Worm (Caenorhabditis elegans) whole organism, L4 larva: Measurements from ENCODE around the gene sre-5.

Experiments used
- F26F4.8 ChIP-seq: fragments of 200-800 bp; sonication (Bioruptor generic); conservative IDR thresholded peaks from 2 replicates; pipeline ENCODE4 v1.3.6; 2022; ENCODE audit warnings: missing genetic modification characterization, missing compliant biosample characterization
- F37D6.2 ChIP-seq: sonication (generic microtip); optimal IDR thresholded peaks from 2 replicates; lab custom pipeline; 2016; ENCODE audit warnings: mild to moderate bottlenecking, missing genetic modification characterization, missing compliant biosample characterization
- R02D3.7 ChIP-seq: fragments of 150-350 bp; sonication (generic microtip); optimal IDR thresholded peaks from 3 replicates; lab custom pipeline; 2014; ENCODE audit warnings: missing biosample characterization, missing genetic modification characterization
- T20F7.1 ChIP-seq: fragments of 200-800 bp; sonication (Bioruptor generic); optimal IDR thresholded peaks from 2 replicates; lab custom pipeline; 2018; ENCODE audit warnings: mild to moderate bottlenecking, missing genetic modification characterization, missing compliant biosample characterization
- Y48G9A.11 ChIP-seq: fragments of 200-800 bp; sonication (Bioruptor generic); IDR thresholded peaks from 2 replicates; pipeline ENCODE4 v1.3.6; 2022; ENCODE audit warnings: missing genetic modification reagents, missing genetic modification characterization, missing compliant biosample characterization
- Y75B8A.6 ChIP-seq: fragments of 200-800 bp; sonication (Bioruptor generic); IDR thresholded peaks from 2 replicates; pipeline ENCODE4 v1.3.6; 2022; ENCODE audit warnings: missing genetic modification reagents, missing genetic modification characterization, missing compliant biosample characterization
- ZK337.2 ChIP-seq: fragments of 200-800 bp; sonication (Bioruptor generic); IDR thresholded peaks from 2 replicates; pipeline ENCODE4 v1.3.6; 2022; ENCODE audit warnings: missing genetic modification reagents, missing genetic modification characterization, missing compliant biosample characterization
- aha-1 ChIP-seq: fragments of 150-350 bp; peaks from one replicate; lab custom pipeline; 2014; ENCODE audit warnings: missing biosample characterization, missing genetic modification characterization
- aly-2 ChIP-seq: sonication (generic microtip); optimal IDR thresholded peaks from 2 replicates; lab custom pipeline; 2018; ENCODE audit warnings: missing biosample characterization, missing genetic modification characterization
- ama-1 ChIP-seq: fragments of 150-350 bp; optimal IDR thresholded peaks from 2 replicates; lab custom pipeline; 2014; ENCODE audit warnings: inconsistent platforms, mixed read lengths
- ceh-44 ChIP-seq: fragments of 200-800 bp; sonication (Bioruptor generic); IDR thresholded peaks from 2 replicates; pipeline ENCODE4 v1.3.6; 2022; ENCODE audit warnings: missing genetic modification reagents, missing genetic modification characterization, missing compliant biosample characterization
- ceh-62 ChIP-seq: sonication (generic microtip); optimal IDR thresholded peaks from 2 replicates; lab custom pipeline; 2017; ENCODE audit warnings: missing biosample characterization, missing genetic modification characterization
- daf-12 ChIP-seq: fragments of 150-350 bp; optimal IDR thresholded peaks from 2 replicates; lab custom pipeline; 2014; ENCODE audit warnings: missing biosample characterization, missing genetic modification reagents, missing genetic modification characterization
- daf-16 ChIP-seq, 3 experiments: sonication (generic microtip); optimal IDR thresholded peaks; 2 replicates each; lab custom pipeline; 2016 to 2017; ENCODE audit warnings: missing genetic modification characterization in 3 of 3, missing genetic modification reagents in 3 of 3, mild to moderate bottlenecking in 2 of 3, missing compliant biosample characterization in 2 of 3, missing biosample characterization in 1 of 3, moderate library complexity in 1 of 3
- dmd-6 ChIP-seq: fragments of 200-800 bp; sonication (Bioruptor generic); IDR thresholded peaks from 2 replicates; pipeline ENCODE4 v1.3.6; 2022; ENCODE audit warnings: missing genetic modification reagents, missing genetic modification characterization, missing compliant biosample characterization
- dmd-8 ChIP-seq: fragments of 200-800 bp; sonication (Bioruptor generic); IDR thresholded peaks from 2 replicates; pipeline ENCODE4 v1.3.6; 2022; ENCODE audit warnings: missing genetic modification characterization, missing compliant biosample characterization
- dmd-9 ChIP-seq: fragments of 200-800 bp; sonication (Bioruptor generic); IDR thresholded peaks from 2 replicates; pipeline ENCODE4 v1.3.6; 2022; ENCODE audit warnings: missing genetic modification reagents, missing genetic modification characterization, missing compliant biosample characterization
- dpl-1 ChIP-seq: fragments of 150-350 bp; optimal IDR thresholded peaks from 2 replicates; lab custom pipeline; 2014; ENCODE audit warnings: missing biosample characterization, missing genetic modification reagents, missing genetic modification characterization
- duxl-1 ChIP-seq: sonication (generic microtip); optimal IDR thresholded peaks from 2 replicates; lab custom pipeline; 2016; ENCODE audit warnings: mild to moderate bottlenecking, missing genetic modification characterization, moderate library complexity, missing compliant biosample characterization; ENCODE audit not compliant: poor library complexity
- egl-27 ChIP-seq: sonication (generic microtip); optimal IDR thresholded peaks from 3 replicates; lab custom pipeline; 2017; ENCODE audit warnings: missing biosample characterization, missing genetic modification reagents, missing genetic modification characterization
- egl-43 ChIP-seq: fragments of 200-800 bp; sonication (Bioruptor generic); IDR thresholded peaks from 2 replicates; pipeline ENCODE4 v1.3.6; 2022; ENCODE audit warnings: missing genetic modification reagents, missing genetic modification characterization, missing compliant biosample characterization
- hlh-30 ChIP-seq: sonication (generic microtip); optimal IDR thresholded peaks from 2 replicates; lab custom pipeline; 2017; ENCODE audit warnings: antibody characterized with exemption, mild to moderate bottlenecking, missing genetic modification characterization, missing compliant biosample characterization; ENCODE audit not compliant: insufficient read depth
- hmg-1.1 ChIP-seq: fragments of 200-800 bp; sonication (Bioruptor generic); IDR thresholded peaks from 2 replicates; pipeline ENCODE4 v1.3.6; 2022; ENCODE audit warnings: missing genetic modification reagents, missing genetic modification characterization, missing compliant biosample characterization
- jun-1 ChIP-seq: fragments of 150-350 bp; optimal IDR thresholded peaks from 2 replicates; lab custom pipeline; 2014; ENCODE audit warnings: missing biosample characterization, missing genetic modification reagents, missing genetic modification characterization
- lin-1 ChIP-seq: fragments of 200-800 bp; sonication (Bioruptor generic); IDR thresholded peaks from 2 replicates; pipeline ENCODE4 v1.3.6; 2022; ENCODE audit warnings: missing genetic modification reagents, missing genetic modification characterization, missing compliant biosample characterization
- lin-13 ChIP-seq: fragments of 150-350 bp; optimal IDR thresholded peaks from 2 replicates; lab custom pipeline; 2014; ENCODE audit warnings: missing biosample characterization, missing genetic modification reagents, missing genetic modification characterization
- lin-38 ChIP-seq: fragments of 200-800 bp; sonication (Bioruptor generic); IDR thresholded peaks from 2 replicates; pipeline ENCODE4 v1.3.6; 2022; ENCODE audit warnings: missing genetic modification reagents, missing genetic modification characterization, missing compliant biosample characterization
- lin-39 ChIP-seq: fragments of 150-350 bp; optimal IDR thresholded peaks from 2 replicates; lab custom pipeline; 2014; ENCODE audit warnings: missing biosample characterization, missing genetic modification reagents, missing genetic modification characterization
- lsy-2 ChIP-seq, 2 experiments: fragments of 150-350 bp in 1 of 2; sonication (generic microtip) in 1 of 2; optimal IDR thresholded peaks; 2 replicates each; lab custom pipeline; 2014 to 2017; ENCODE audit warnings: missing biosample characterization in 2 of 2, missing genetic modification characterization in 2 of 2
- madf-9 ChIP-seq: fragments of 200-800 bp; sonication (Bioruptor generic); conservative IDR thresholded peaks from 2 replicates; pipeline ENCODE4 v1.3.6; 2022; ENCODE audit warnings: missing genetic modification reagents, missing genetic modification characterization, missing compliant biosample characterization
- mdt-29 ChIP-seq: fragments of 200-800 bp; sonication (Bioruptor generic); IDR thresholded peaks from 2 replicates; pipeline ENCODE4 v1.3.6; 2022; ENCODE audit warnings: missing genetic modification reagents, missing genetic modification characterization, missing compliant biosample characterization
- mep-1 ChIP-seq: fragments of 150-350 bp; sonication (generic microtip); optimal IDR thresholded peaks from 3 replicates; lab custom pipeline; 2014; ENCODE audit warnings: missing biosample characterization, missing genetic modification characterization
- mxl-2 ChIP-seq: fragments of 200-800 bp; sonication (Bioruptor generic); conservative IDR thresholded peaks from 2 replicates; pipeline ENCODE4 v1.3.6; 2022; ENCODE audit warnings: missing genetic modification reagents, missing genetic modification characterization, missing compliant biosample characterization
- nhr-10 ChIP-seq: fragments of 150-350 bp; optimal IDR thresholded peaks from 2 replicates; lab custom pipeline; 2014; ENCODE audit warnings: missing biosample characterization, missing genetic modification characterization
- nhr-102 ChIP-seq: sonication (generic microtip); optimal IDR thresholded peaks from 2 replicates; lab custom pipeline; 2016; ENCODE audit warnings: mild to moderate bottlenecking, missing genetic modification characterization, moderate library complexity, missing compliant biosample characterization
- nhr-111 ChIP-seq: fragments of 200-800 bp; sonication (Bioruptor generic); optimal IDR thresholded peaks from 2 replicates; lab custom pipeline; 2018; ENCODE audit warnings: mild to moderate bottlenecking, missing genetic modification characterization, missing compliant biosample characterization
- nhr-237 ChIP-seq: sonication (generic microtip); optimal IDR thresholded peaks from 2 replicates; lab custom pipeline; 2017; ENCODE audit warnings: missing biosample characterization, missing genetic modification characterization
- nhr-25 ChIP-seq: sonication (generic microtip); optimal IDR thresholded peaks from 2 replicates; lab custom pipeline; 2017; ENCODE audit warnings: missing genetic modification characterization, mild to moderate bottlenecking, missing compliant biosample characterization, antibody characterized with exemption, moderate library complexity, borderline replicate concordance; ENCODE audit not compliant: insufficient read depth
- nhr-41 ChIP-seq: fragments of 200-800 bp; sonication (Bioruptor generic); IDR thresholded peaks from 2 replicates; pipeline ENCODE4 v1.3.6; 2022; ENCODE audit warnings: missing genetic modification reagents, missing genetic modification characterization, missing compliant biosample characterization
- pqm-1 ChIP-seq: sonication (generic microtip); optimal IDR thresholded peaks from 2 replicates; lab custom pipeline; 2017; ENCODE audit warnings: missing biosample characterization, missing genetic modification characterization
- rbr-2 ChIP-seq: sonication (generic microtip); optimal IDR thresholded peaks from 2 replicates; lab custom pipeline; 2016; ENCODE audit warnings: missing genotype, missing genetic modification characterization, missing compliant biosample characterization
- saeg-2 ChIP-seq: fragments of 200-800 bp; sonication (Bioruptor generic); IDR thresholded peaks from 2 replicates; pipeline ENCODE4 v1.3.6; 2022; ENCODE audit warnings: missing genetic modification reagents, missing genetic modification characterization, missing compliant biosample characterization
- snpc-1.2 ChIP-seq: fragments of 200-800 bp; sonication (Bioruptor generic); IDR thresholded peaks from 2 replicates; pipeline ENCODE4 v1.3.6; 2022; ENCODE audit warnings: missing genetic modification reagents, missing genetic modification characterization, missing compliant biosample characterization
- snpc-4 ChIP-seq: fragments of 150-350 bp; optimal IDR thresholded peaks from 2 replicates; lab custom pipeline; 2014; ENCODE audit warnings: missing biosample characterization, missing genetic modification characterization
- vab-7 ChIP-seq: fragments of 200-800 bp; sonication (Bioruptor generic); IDR thresholded peaks from 2 replicates; pipeline ENCODE4 v1.3.6; 2022; ENCODE audit warnings: missing genetic modification reagents, missing genetic modification characterization, missing compliant biosample characterization
- zfp-3 ChIP-seq: fragments of 200-800 bp; sonication (Bioruptor generic); conservative IDR thresholded peaks from 2 replicates; pipeline ENCODE4 v1.3.6; 2022; ENCODE audit warnings: missing genetic modification reagents, missing genetic modification characterization, missing compliant biosample characterization
- zip-2 ChIP-seq: fragments of 150-350 bp; optimal IDR thresholded peaks from 2 replicates; lab custom pipeline; 2014; ENCODE audit warnings: missing biosample characterization, missing genetic modification characterization
- ztf-11 ChIP-seq: fragments of 150-350 bp; optimal IDR thresholded peaks from 2 replicates; lab custom pipeline; 2014; ENCODE audit warnings: missing biosample characterization, missing genetic modification characterization
- ztf-7 ChIP-seq: fragments of 150-350 bp; optimal IDR thresholded peaks from 2 replicates; lab custom pipeline; 2014; ENCODE audit warnings: missing biosample characterization, missing genetic modification characterization

The sre-5 gene

DNA sequence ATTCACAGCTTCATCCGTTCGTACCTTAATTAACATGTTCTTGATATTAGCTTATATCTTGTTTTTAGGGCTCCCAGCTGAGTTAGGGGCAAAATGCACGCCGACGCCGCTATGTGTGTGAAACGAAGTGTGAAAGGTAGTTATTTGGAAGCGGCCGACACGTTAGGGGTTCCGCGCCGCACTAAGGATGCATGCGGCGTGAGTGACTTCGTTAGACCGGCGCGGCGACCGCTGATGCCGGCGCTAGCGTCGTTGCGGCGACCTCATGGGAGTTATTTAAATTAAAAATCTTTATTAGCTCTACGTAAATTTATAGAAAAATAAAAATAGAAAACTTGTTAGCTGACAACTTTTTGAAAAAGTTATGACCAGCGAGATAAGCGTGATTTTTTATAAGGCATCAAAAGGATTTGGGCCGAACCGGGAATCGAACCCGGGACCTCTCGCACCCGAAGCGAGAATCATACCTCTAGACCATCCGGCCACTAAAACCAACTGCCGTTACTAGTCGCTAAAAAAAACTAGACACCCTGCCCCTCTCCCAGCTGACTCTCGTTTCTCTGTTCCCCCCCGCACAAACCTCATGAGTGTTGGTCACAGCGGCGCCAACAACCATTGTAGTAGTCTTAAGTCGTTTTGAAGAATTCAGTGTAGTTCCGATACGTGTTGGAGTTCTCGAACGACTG lies 13.1 kb upstream of the sre-5 start (continued):
- no peak for TF ChIP-seq F37D6.2 (tag; lab: Kevin White, UChicago)
- peak; percentile 83 for TF ChIP-seq hmg-1.1 (GFP tag; lab: Robert Waterston, UW)
- TF ChIP-seq ztf-7 (tag; lab: Kevin White, UChicago), result no peak
- TF ChIP-seq snpc-1.2 (GFP tag; lab: Robert Waterston, UW), result peak; percentile 78; the same call in 1 of the 2 replicates
- peak; percentile 64 for TF ChIP-seq dmd-6 (GFP tag; lab: Robert Waterston, UW)
- TF ChIP-seq aly-2 (tag; lab: Kevin White, UChicago), result no peak
- TF ChIP-seq lin-1 (GFP tag; lab: Robert Waterston, UW), result peak; percentile 30; the same call in 1 of the 2 replicates
- TF ChIP-seq zip-2 (tag; lab: Kevin White, UChicago), result peak; percentile 24
- no peak for TF ChIP-seq lin-39 (tag; lab: Kevin White, UChicago)
- no peak for TF ChIP-seq nhr-237
- no peak for TF ChIP-seq pqm-1 (tag; lab: Kevin White, UChicago)
- peak; percentile 63 for TF ChIP-seq duxl-1
- TF ChIP-seq hlh-30 (tag; lab: Kevin White, UChicago), result peak; percentile 58
- peak; percentile 76 for TF ChIP-seq vab-7 (GFP tag; lab: Robert Waterston, UW)
- 0 out of 2 replicates have a peak, but pooled peaks have one; percentile 48 for TF ChIP-seq zfp-3 (GFP tag; lab: Robert Waterston, UW)
- peak; percentile 88 for TF ChIP-seq F26F4.8
- no peak for TF ChIP-seq R02D3.7 (tag; lab: Kevin White, UChicago)
- TF ChIP-seq lsy-2 (tag; optimal IDR thresholded peaks at IDR 0.05; lab: Kevin White, UChicago), result no peak
- TF ChIP-seq mep-1 (tag; lab: Kevin White, UChicago), result no peak
- TF ChIP-seq madf-9, result peak; percentile 78
- TF ChIP-seq ZK337.2 (GFP tag; lab: Robert Waterston, UW), result no peak
- TF ChIP-seq lin-13 (GFP tag; lab: Kevin White, UChicago), result peak; percentile 59
- TF ChIP-seq T20F7.1 (GFP tag; lab: Kevin White, UChicago), result no peak
- TF ChIP-seq rbr-2 (tag; lab: Kevin White, UChicago), result peak; percentile 76
- TF ChIP-seq nhr-10 (tag; lab: Kevin White, UChicago), result no peak
- peak; percentile 85 for TF ChIP-seq lin-38 (GFP tag; lab: Robert Waterston, UW)
- TF ChIP-seq mdt-29, result no peak; the same call in 1 of the 2 replicates
- TF ChIP-seq nhr-111 (GFP tag; lab: Kevin White, UChicago), result peak; percentile 56
- TF ChIP-seq dmd-9 (GFP tag; lab: Robert Waterston, UW), result no peak
- peak; percentile 51; the same call in 1 of the 2 replicates for TF ChIP-seq saeg-2 (GFP tag; lab: Robert Waterston, UW)
- TF ChIP-seq nhr-25 (tag; lab: Kevin White, UChicago), result no peak
- peak; percentile 55; the same call in 1 of the 2 replicates for TF ChIP-seq Y48G9A.11
- no peak for TF ChIP-seq egl-27 (tag; lab: Kevin White, UChicago)
- TF ChIP-seq aha-1 (tag; lab: Kevin White, UChicago), result peak; percentile 70
- peak; percentile 70; the same call in 1 of the 2 replicates for TF ChIP-seq nhr-41 (GFP tag; lab: Robert Waterston, UW)
- TF ChIP-seq daf-16 (GFP tag; optimal IDR thresholded peaks at IDR 0.05; lab: Kevin White, UChicago), result peak; percentile 2 to 67
- peak; percentile 41 for TF ChIP-seq daf-16 (tag; optimal IDR thresholded peaks at IDR 0.05; lab: Kevin White, UChicago)
- TF ChIP-seq jun-1 (tag; lab: Kevin White, UChicago), result no peak
- no peak for TF ChIP-seq daf-12
- peak; percentile 93 for TF ChIP-seq egl-43 (GFP tag; lab: Robert Waterston, UW)
- TF ChIP-seq ama-1 (lab: Kevin White, UChicago), result no peak
- peak; percentile 61 for TF ChIP-seq nhr-102 (tag; lab: Kevin White, UChicago)
- peak; percentile 73; the same call in 1 of the 2 replicates for TF ChIP-seq ceh-44
- TF ChIP-seq snpc-4 (tag; lab: Kevin White, UChicago), result no peak
- TF ChIP-seq dmd-8 (GFP tag; lab: Robert Waterston, UW), result peak; percentile 84
- 0 out of 2 replicates have a peak, but pooled peaks have one; percentile 23 for TF ChIP-seq Y75B8A.6 (GFP tag; lab: Robert Waterston, UW)
- TF ChIP-seq mxl-2 (GFP tag; lab: Robert Waterston, UW), result peak; percentile 30; the same call in 1 of the 2 replicates
- peak; percentile 38 for TF ChIP-seq dpl-1 (GFP tag; lab: Kevin White, UChicago)
- no peak for TF ChIP-seq ztf-11 (tag; lab: Kevin White, UChicago)
- TF ChIP-seq ceh-62 (tag; lab: Kevin White, UChicago), result no peak
